Fruit fly (Drosophila melanogaster) whole organism, wandering third instar larva: ENCODE results near the gene CG7126.

Experiments
- Abd-B ChIP-seq: fragments of >200 bp; optimal IDR thresholded peaks from 2 replicates; lab custom pipeline; 2017; ENCODE audit warnings: missing biosample characterization, missing genetic modification characterization
- CG32264 ChIP-seq: fragments of 200-800 bp; sonication (Bioruptor generic); optimal IDR thresholded peaks from 2 replicates; lab custom pipeline; 2016; ENCODE audit warnings: missing biosample characterization, missing genetic modification characterization
- CG9705 ChIP-seq: fragments of 200-800 bp; sonication (Bioruptor generic); optimal IDR thresholded peaks from 2 replicates; lab custom pipeline; 2018; ENCODE audit warnings: missing biosample characterization, mild to moderate bottlenecking, missing genetic modification characterization
- CrebA ChIP-seq: fragments of 200-800 bp; sonication (Bioruptor generic); optimal IDR thresholded peaks from 2 replicates; lab custom pipeline; 2016; ENCODE audit warnings: missing biosample characterization, mild to moderate bottlenecking, missing genetic modification characterization, borderline replicate concordance
- Dif ChIP-seq: fragments of 200-275, 200-300 bp; sonication (Bioruptor generic); optimal IDR thresholded peaks from 2 replicates; lab custom pipeline; 2018; ENCODE audit warnings: missing biosample characterization, missing genetic modification characterization; ENCODE audit not compliant: partially characterized antibody
- GATAd ChIP-seq: sonication (Bioruptor generic); optimal IDR thresholded peaks from 2 replicates; lab custom pipeline; 2016; ENCODE audit warnings: missing biosample characterization, missing genetic modification characterization
- Hnf4 ChIP-seq: fragments of 200-800 bp; sonication (Bioruptor generic); optimal IDR thresholded peaks from 2 replicates; lab custom pipeline; 2016; ENCODE audit warnings: missing biosample characterization, mild to moderate bottlenecking, missing genetic modification characterization
- Hr78 ChIP-seq: fragments of >200 bp; optimal IDR thresholded peaks from 2 replicates; lab custom pipeline; 2017; ENCODE audit warnings: missing biosample characterization, missing genetic modification characterization
- Hr83 ChIP-seq: fragments of 200-300 bp; sonication (Bioruptor generic); optimal IDR thresholded peaks from 2 replicates; lab custom pipeline; 2016; ENCODE audit warnings: missing biosample characterization, mild to moderate bottlenecking, missing genetic modification characterization, moderate library complexity; ENCODE audit not compliant: poor library complexity, severe bottlenecking
- Jra ChIP-seq: sonication (Bioruptor generic); optimal IDR thresholded peaks from 2 replicates; lab custom pipeline; 2016; ENCODE audit warnings: missing biosample characterization, missing genetic modification characterization
- Mio ChIP-seq: sonication (Bioruptor generic); optimal IDR thresholded peaks from 2 replicates; lab custom pipeline; 2016; ENCODE audit warnings: missing biosample characterization, missing genetic modification characterization
- N ChIP-seq: fragments of >200 bp; optimal IDR thresholded peaks from 2 replicates; lab custom pipeline; 2018; ENCODE audit warnings: missing biosample characterization, missing external identifiers, missing genetic modification characterization
- Rel ChIP-seq, 2 experiments: fragments of 200-800 bp; sonication (Bioruptor generic) in 1 of 2; optimal IDR thresholded peaks; 2 replicates in 1 of 2; 3 replicates in 1 of 2; lab custom pipeline; 2016 to 2019; ENCODE audit warnings: mild to moderate bottlenecking in 2 of 2, missing biosample characterization in 2 of 2, missing genetic modification characterization in 2 of 2, moderate library complexity in 1 of 2
- Sp1 ChIP-seq: fragments of 200-800 bp; sonication (Bioruptor generic); optimal IDR thresholded peaks from 3 replicates; lab custom pipeline; 2019; ENCODE audit warnings: missing biosample characterization, mild to moderate bottlenecking, missing genetic modification characterization, moderate library complexity
- br ChIP-seq: fragments of 200-800 bp; sonication (Bioruptor generic); optimal IDR thresholded peaks from 2 replicates; lab custom pipeline; 2016; ENCODE audit warnings: missing biosample characterization, missing genetic modification characterization
- brk ChIP-seq: fragments of 200-800 bp; sonication (Bioruptor generic); optimal IDR thresholded peaks from 2 replicates; lab custom pipeline; 2016; ENCODE audit warnings: missing biosample characterization, mild to moderate bottlenecking, missing genetic modification characterization
- dl ChIP-seq, 2 experiments: fragments of 175-275, 200-275 bp in 1 of 2; fragments of 200-275 bp in 1 of 2; sonication (Bioruptor generic); optimal IDR thresholded peaks; lab custom pipeline; 2018; ENCODE audit warnings: mild to moderate bottlenecking in 2 of 2, missing biosample characterization in 2 of 2, missing genetic modification characterization in 2 of 2, moderate library complexity in 2 of 2; ENCODE audit not compliant: partially characterized antibody in 2 of 2, insufficient read depth in 1 of 2
- dsf ChIP-seq: sonication (Bioruptor generic); optimal IDR thresholded peaks from 2 replicates; lab custom pipeline; 2016; ENCODE audit warnings: missing biosample characterization, missing genetic modification characterization, borderline replicate concordance
- ey ChIP-seq: fragments of 200-800 bp; sonication (Bioruptor generic); optimal IDR thresholded peaks from 2 replicates; lab custom pipeline; 2016; ENCODE audit warnings: missing biosample characterization, missing genetic modification characterization
- fru ChIP-seq: fragments of 200-800 bp; sonication (Bioruptor generic); optimal IDR thresholded peaks from 3 replicates; lab custom pipeline; 2016; ENCODE audit warnings: missing biosample characterization, mild to moderate bottlenecking, missing genetic modification characterization
- h ChIP-seq: fragments of 200-800 bp; sonication (Bioruptor generic); optimal IDR thresholded peaks from 3 replicates; lab custom pipeline; 2016; ENCODE audit warnings: missing biosample characterization, mild to moderate bottlenecking, missing genetic modification characterization
- jim ChIP-seq: fragments of 175-275, 200-325 bp; sonication (Bioruptor generic); optimal IDR thresholded peaks from 2 replicates; lab custom pipeline; 2016; ENCODE audit warnings: missing biosample characterization, mild to moderate bottlenecking, missing genetic modification characterization
- pan ChIP-seq: fragments of >200 bp; optimal IDR thresholded peaks from 2 replicates; lab custom pipeline; 2017
- psq ChIP-seq: fragments of 200-800 bp; sonication (Bioruptor generic); optimal IDR thresholded peaks from 3 replicates; lab custom pipeline; 2017; ENCODE audit warnings: missing biosample characterization, mild to moderate bottlenecking, missing genetic modification characterization, moderate library complexity
- rgr ChIP-seq: fragments of 200-800 bp; sonication (Bioruptor generic); optimal IDR thresholded peaks from 3 replicates; lab custom pipeline; 2016; ENCODE audit warnings: missing biosample characterization, mild to moderate bottlenecking, missing genetic modification characterization
- sage ChIP-seq: fragments of 200-800 bp; sonication (Bioruptor generic); optimal IDR thresholded peaks from 2 replicates; lab custom pipeline; 2016; ENCODE audit warnings: missing biosample characterization, mild to moderate bottlenecking, missing genetic modification characterization
- sv ChIP-seq: fragments of 200-800 bp; sonication (Bioruptor generic); optimal IDR thresholded peaks from 3 replicates; lab custom pipeline; 2016; ENCODE audit warnings: missing biosample characterization, missing genetic modification characterization
- usp ChIP-seq: fragments of >200 bp; optimal IDR thresholded peaks from 2 replicates; lab custom pipeline; 2017; ENCODE audit warnings: missing biosample characterization, missing genetic modification characterization
- woc ChIP-seq: sonication (Bioruptor generic); optimal IDR thresholded peaks from 2 replicates; lab custom pipeline; 2016; ENCODE audit warnings: missing biosample characterization, mild to moderate bottlenecking, missing genetic modification characterization

The CG7126 gene

dm6 chr3R:18291831-18292230 is 10.8 kb downstream of the CG7126 start:
- TF ChIP-seq Dif (GFP tag; lab: Kevin White, UChicago) (no peak), h (peak; percentile 1)

DNA sequence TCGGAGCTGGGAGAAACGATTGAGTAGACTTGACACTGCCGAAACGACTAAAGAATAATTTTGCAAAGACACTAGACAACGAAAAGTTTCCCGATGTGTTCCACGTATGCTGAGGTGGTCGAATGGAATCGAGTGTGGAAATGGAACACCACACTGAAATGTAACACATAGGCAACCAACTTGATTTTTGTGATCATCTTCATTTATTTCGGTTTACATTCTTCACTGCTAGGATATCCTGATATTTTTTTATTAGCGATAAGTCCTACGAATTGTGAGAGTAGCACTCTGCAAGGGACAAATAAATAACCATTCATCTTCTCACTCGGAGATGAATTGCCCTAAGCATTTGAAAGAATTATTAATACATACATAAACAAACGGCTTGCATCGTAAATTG is 14.0 kb downstream of the CG7126 start, which contains the start of gene CG7131:
Gene CG7131 (minus strand): TSS at position 101 of the 400 bp plus-strand sequence.
- TF ChIP-seq Hr78 (GFP tag; lab: Kevin White, UChicago) (no peak), ey (GFP tag; lab: Kevin White, UChicago) (no peak), pan (lab: Kevin White, UChicago) (no peak), sv (no peak), fru (no peak), jim (GFP tag; lab: Kevin White, UChicago) (no peak), dl (GFP tag; optimal IDR thresholded peaks at IDR 0.05; lab: Kevin White, UChicago; ENCODE audit: insufficient read depth in 1 of 2, partially characterized antibody in 2 of 2) (no peak), sage (GFP tag; lab: Kevin White, UChicago) (no peak), h (no peak), CrebA (no peak), Mio (no peak), GATAd (GFP tag; lab: Kevin White, UChicago) (no peak), br (GFP tag; lab: Kevin White, UChicago) (no peak), CG9705 (no peak), N (GFP tag; lab: Kevin White, UChicago) (no peak), CG32264 (GFP tag; lab: Kevin White, UChicago) (no peak), dsf (GFP tag; lab: Kevin White, UChicago) (no peak), Abd-B (GFP tag; lab: Kevin White, UChicago) (no peak), Rel (GFP tag; optimal IDR thresholded peaks at IDR 0.05; lab: Kevin White, UChicago) (no peak), Rel (tag; optimal IDR thresholded peaks at IDR 0.05; lab: Kevin White, UChicago) (no peak), psq (no peak)

DNA sequence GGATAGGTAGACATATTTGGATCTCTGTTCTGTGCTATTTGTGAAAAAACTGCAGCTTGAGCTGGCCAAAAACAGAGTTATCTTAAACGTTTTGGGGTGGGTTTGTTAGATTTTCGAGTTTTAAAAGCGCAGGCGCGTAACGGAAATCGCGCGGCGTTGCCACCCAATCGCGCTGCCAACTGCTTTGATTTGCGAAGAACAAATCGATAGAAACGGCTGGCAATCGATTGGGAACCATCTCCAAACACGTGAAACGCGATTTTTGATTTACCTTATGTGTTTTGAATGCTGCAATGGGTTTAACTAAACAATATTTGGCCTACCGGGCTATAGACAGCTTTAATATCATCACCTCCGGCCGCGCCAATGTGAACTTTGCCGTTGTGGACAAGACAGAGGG is 19.2 kb downstream of the CG7126 start, which contains the start of the genes CG14312 and CG8064:
Gene CG14312 (minus strand): TSS at position 88 of the 400 bp plus-strand sequence.
Gene CG8064 (plus strand): TSS at position 220 of the 400 bp plus-strand sequence.
- TF ChIP-seq Hr83 (GFP tag; lab: Kevin White, UChicago) (no peak), brk (GFP tag; lab: Kevin White, UChicago) (no peak), Sp1 (GFP tag; lab: Kevin White, UChicago) (no peak), Rel (GFP tag; optimal IDR thresholded peaks at IDR 0.05; lab: Kevin White, UChicago) (no peak), Rel (tag; optimal IDR thresholded peaks at IDR 0.05; lab: Kevin White, UChicago) (peak; percentile 27), pan (lab: Kevin White, UChicago) (no peak), CG9705 (no peak), usp (GFP tag; lab: Kevin White, UChicago) (no peak), N (GFP tag; lab: Kevin White, UChicago) (no peak)

DNA sequence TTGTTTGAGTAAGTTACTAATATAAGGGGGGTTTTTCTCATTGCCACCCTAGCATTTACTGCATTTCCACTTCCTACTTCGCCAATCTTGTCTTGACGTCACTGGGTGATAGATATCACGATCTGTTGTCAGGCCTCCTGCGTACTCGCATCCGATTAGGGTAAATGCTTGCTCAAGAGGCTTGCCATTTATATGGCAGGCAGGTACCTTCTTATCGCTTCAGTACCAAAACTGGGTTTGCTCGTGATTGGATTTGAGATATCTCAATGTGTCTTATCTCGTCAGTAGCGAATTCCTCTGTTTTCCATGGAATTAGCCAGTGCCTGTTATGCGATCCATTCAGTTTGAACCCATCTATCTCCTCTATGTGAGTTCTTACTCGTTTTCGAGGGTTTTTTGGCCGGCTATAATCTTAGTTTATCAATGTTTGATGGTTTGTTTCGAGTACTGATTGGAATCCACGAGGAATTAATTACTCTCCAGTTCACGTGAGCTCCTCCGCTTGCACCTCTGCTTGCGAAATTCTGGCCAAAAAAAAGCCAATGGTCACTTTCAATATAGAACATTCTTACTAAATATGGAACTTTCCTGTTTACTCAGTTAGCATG is 21.7 kb downstream of the CG7126 start:
- TF ChIP-seq woc (GFP tag; lab: Kevin White, UChicago) (no peak), Hr78 (GFP tag; lab: Kevin White, UChicago) (no peak), rgr (GFP tag; lab: Kevin White, UChicago) (no peak), Jra (GFP tag; lab: Kevin White, UChicago) (no peak), CrebA (no peak), N (GFP tag; lab: Kevin White, UChicago) (no peak), Rel (GFP tag; optimal IDR thresholded peaks at IDR 0.05; lab: Kevin White, UChicago) (no peak), Rel (tag; optimal IDR thresholded peaks at IDR 0.05; lab: Kevin White, UChicago) (peak; percentile 3), Mio (no peak), jim (GFP tag; lab: Kevin White, UChicago) (no peak)

- TF ChIP-seq jim (GFP tag; lab: Kevin White, UChicago), result no peak
- TF ChIP-seq h, result peak; percentile 11
- TF ChIP-seq Abd-B (GFP tag; lab: Kevin White, UChicago), result no peak
- TF ChIP-seq dsf (GFP tag; lab: Kevin White, UChicago), result no peak
- no peak for TF ChIP-seq Hnf4 (GFP tag; lab: Kevin White, UChicago)
- TF ChIP-seq Rel (GFP tag; optimal IDR thresholded peaks at IDR 0.05; lab: Kevin White, UChicago), result no peak
- TF ChIP-seq Rel (tag; optimal IDR thresholded peaks at IDR 0.05; lab: Kevin White, UChicago), result peak; percentile 98
- TF ChIP-seq ey (GFP tag; lab: Kevin White, UChicago), result no peak
- TF ChIP-seq, all 38 proteins: peak for 2
Observed at dm6 chr3R:18280133-18280532, 22.5 kb downstream of the CG7126 start.
